Worm (Caenorhabditis elegans): ENCODE results near the gene F13H8.11.

DNA sequence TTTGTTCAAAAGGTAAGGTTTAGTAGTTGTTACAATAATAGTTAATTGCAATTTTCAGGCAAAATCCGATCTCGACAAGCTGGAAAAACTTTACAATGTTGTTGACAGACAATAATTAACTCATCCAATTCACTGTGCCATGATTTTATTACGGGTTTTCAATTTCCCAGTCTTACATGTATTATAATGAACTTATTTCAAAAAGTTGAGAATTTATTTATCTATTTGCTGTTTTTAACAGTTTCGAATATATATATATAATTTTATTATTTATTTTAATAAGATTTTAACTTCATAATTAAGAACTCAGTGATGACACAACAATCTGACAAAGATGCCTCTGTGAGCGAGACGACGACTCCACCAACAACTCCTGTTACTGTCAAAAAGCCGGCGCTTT, 13.8 kb downstream of the F13H8.11 start, which contains the start of gene lelo-1:
- no peak for TF ChIP-seq ceh-9 (tag; optimal IDR thresholded peaks at IDR 0.05)
- no peak for TF ChIP-seq pqm-1 (tag; optimal IDR thresholded peaks at IDR 0.05)
- no peak for TF ChIP-seq nhr-12 (tag; optimal IDR thresholded peaks at IDR 0.05)
- TF ChIP-seq nhr-77 (tag; optimal IDR thresholded peaks at IDR 0.05), result no peak
- TF ChIP-seq nhr-76 (tag; optimal IDR thresholded peaks at IDR 0.05), result no peak
- TF ChIP-seq ceh-16 (tag; optimal IDR thresholded peaks at IDR 0.05), result no peak
- TF ChIP-seq nhr-11 (tag; optimal IDR thresholded peaks at IDR 0.05), result no peak
- TF ChIP-seq pha-4 (tag; optimal IDR thresholded peaks at IDR 0.05), result no peak
- no peak for TF ChIP-seq ama-1 (optimal IDR thresholded peaks at IDR 0.05)
- no peak for TF ChIP-seq ztf-4 (tag; optimal IDR thresholded peaks at IDR 0.05)

All from whole organism, L3 larva.